Fruit fly (Drosophila melanogaster) whole organism, wandering third instar larva: ENCODE results near the gene CG14329.

Source experiments
- brk ChIP-seq: fragments of 200-800 bp; sonication (Bioruptor generic); optimal IDR thresholded peaks from 2 replicates; lab custom pipeline; 2016; ENCODE audit warnings: missing biosample characterization, mild to moderate bottlenecking, missing genetic modification characterization
- h ChIP-seq: fragments of 200-800 bp; sonication (Bioruptor generic); optimal IDR thresholded peaks from 3 replicates; lab custom pipeline; 2016; ENCODE audit warnings: missing biosample characterization, mild to moderate bottlenecking, missing genetic modification characterization

- TF ChIP-seq h (GFP tag; lab: Kevin White, UChicago), result no peak
- TF ChIP-seq brk (GFP tag; lab: Kevin White, UChicago), result no peak
Measured at dm6 chr3R:17613549-17613948, 4.4 kb downstream of the CG14329 start, which contains the start of gene CG14327.
